Fruit fly (Drosophila melanogaster) whole organism, adult: ENCODE data around the gene Corp.

Source experiments
- CG12768 ChIP-seq: fragments of 200-800 bp; sonication (Bioruptor generic); optimal IDR thresholded peaks from 2 replicates; lab custom pipeline; 2017; ENCODE audit warnings: missing biosample characterization, missing genetic modification characterization, mild to moderate bottlenecking, moderate library complexity, missing genetic modification reagents
- CG14711 ChIP-seq: fragments of 200-800 bp; sonication (Bioruptor generic); optimal IDR thresholded peaks from 2 replicates; lab custom pipeline; 2018; ENCODE audit warnings: missing biosample characterization, mild to moderate bottlenecking, missing genetic modification characterization, moderate library complexity
- Crg-1 ChIP-seq: fragments of 200-800 bp; sonication (Bioruptor generic); optimal IDR thresholded peaks from 2 replicates; lab custom pipeline; 2016; ENCODE audit warnings: missing biosample characterization, missing genetic modification characterization
- Mnt ChIP-seq: fragments of 200-800 bp; sonication (Bioruptor generic); optimal IDR thresholded peaks from 2 replicates; lab custom pipeline; 2016; ENCODE audit warnings: missing biosample characterization, mild to moderate bottlenecking, missing genetic modification characterization
- cic ChIP-seq: fragments of 200-800 bp; sonication (Bioruptor generic); optimal IDR thresholded peaks from 2 replicates; lab custom pipeline; 2017; ENCODE audit warnings: missing biosample characterization, mild to moderate bottlenecking, missing genetic modification characterization, moderate library complexity
- kay ChIP-seq: fragments of 200-800 bp; sonication (Bioruptor generic); peaks from one replicate; lab custom pipeline; 2016; ENCODE audit warnings: missing biosample characterization, missing genetic modification characterization, borderline replicate concordance
- ovo ChIP-seq: fragments of 200-800 bp; sonication (Bioruptor generic); optimal IDR thresholded peaks from 2 replicates; lab custom pipeline; 2016; ENCODE audit warnings: missing biosample characterization, missing genetic modification characterization
- tj ChIP-seq: fragments of 200-800 bp; sonication (Bioruptor generic); optimal IDR thresholded peaks from 3 replicates; lab custom pipeline; 2017; ENCODE audit warnings: missing biosample characterization, mild to moderate bottlenecking, missing genetic modification characterization, moderate library complexity

DNA sequence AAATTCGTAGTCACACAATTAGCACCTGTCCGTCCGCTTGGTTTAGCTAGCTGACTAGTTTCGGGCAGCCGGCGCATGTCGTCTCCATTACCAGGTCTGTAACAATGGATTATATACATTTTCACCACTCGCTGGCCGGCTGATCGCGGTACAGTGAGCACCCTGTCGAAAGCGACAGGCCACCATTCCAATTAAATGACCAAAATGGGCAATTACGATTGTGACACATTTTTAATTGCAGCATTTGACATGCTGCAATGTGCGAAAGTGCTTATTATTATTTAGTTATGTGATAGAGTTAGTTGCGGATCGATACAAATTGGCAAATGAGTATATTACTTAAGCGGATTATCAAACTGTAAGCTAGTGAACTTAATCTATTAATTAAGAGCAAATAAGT lies 8.0 kb downstream of the Corp start:
- TF ChIP-seq CG14711 (tag; lab: Kevin White, UChicago) (no peak), ovo (GFP tag; lab: Kevin White, UChicago) (no peak), Mnt (GFP tag; lab: Kevin White, UChicago) (no peak), tj (GFP tag; lab: Kevin White, UChicago) (no peak), cic (no peak), kay (GFP tag; lab: Kevin White, UChicago) (no peak), CG12768 (GFP tag; lab: Kevin White, UChicago) (no peak), Crg-1 (no peak)
